Fruit fly (Drosophila melanogaster) S2 (cell line): Measurements from ENCODE around the gene Sbf.

Experiments used
- CG8478 ChIP-seq: fragments of >200 bp; optimal IDR thresholded peaks from 2 replicates; lab custom pipeline; 2018
- CTCF ChIP-seq, 2 experiments: fragments of >200 bp; optimal IDR thresholded peaks; 2 replicates each; lab custom pipeline; 2018

DNA sequence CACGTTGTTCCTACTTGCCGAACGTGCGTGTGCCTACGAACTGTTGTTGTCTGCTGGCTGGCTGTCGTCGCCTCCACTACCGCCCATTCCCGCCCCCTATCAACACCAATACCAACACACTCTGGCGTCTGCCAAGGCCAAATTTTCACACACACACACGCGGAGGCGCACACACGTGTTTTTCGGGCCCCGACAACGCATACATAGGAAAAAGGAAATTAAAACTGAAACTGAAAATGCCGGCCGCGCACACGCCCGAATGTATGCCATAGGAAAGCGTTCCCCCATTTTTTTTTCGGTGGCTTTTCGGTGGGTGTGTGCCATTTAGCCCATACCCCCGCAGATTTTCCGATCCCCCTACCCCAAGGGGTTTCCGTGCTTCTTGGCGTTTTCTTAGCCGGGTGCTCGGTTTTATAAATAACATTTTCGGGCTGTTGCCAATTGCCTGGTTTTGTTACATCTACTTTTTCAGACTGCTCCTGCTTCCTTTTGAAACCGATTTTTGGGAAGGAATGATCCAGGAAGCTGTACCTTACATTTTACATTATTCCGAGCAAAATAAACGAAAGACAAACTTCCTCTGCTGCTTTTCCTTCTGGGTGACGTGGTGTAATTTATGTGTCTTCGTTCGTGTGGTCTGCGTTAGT lies 24.4 kb downstream of the Sbf start:
- no peak for TF ChIP-seq CTCF (optimal IDR thresholded peaks at IDR 0.05; lab: Kevin White, UChicago)
- no peak for TF ChIP-seq CG8478 (lab: Kevin White, UChicago)
